Worm (Caenorhabditis elegans) whole organism, young adult: Measurements from ENCODE around the gene clec-80.

Experiments used
- B0261.1 ChIP-seq: sonication (generic microtip); optimal IDR thresholded peaks from 2 replicates; lab custom pipeline; 2016; ENCODE audit warnings: mild to moderate bottlenecking, missing genetic modification characterization, moderate library complexity, missing compliant biosample characterization
- F22D6.2 ChIP-seq: sonication (generic microtip); optimal IDR thresholded peaks from 2 replicates; lab custom pipeline; 2016; ENCODE audit warnings: mild to moderate bottlenecking, missing genetic modification characterization, missing compliant biosample characterization
- F39B2.1 ChIP-seq: fragments of 200-800 bp; sonication (Bioruptor generic); IDR thresholded peaks from 2 replicates; pipeline ENCODE4 v1.3.6; 2022; ENCODE audit warnings: missing genetic modification reagents, missing genetic modification characterization, missing compliant biosample characterization
- F49E8.2 ChIP-seq: sonication (generic microtip); optimal IDR thresholded peaks from 3 replicates; lab custom pipeline; 2017; ENCODE audit warnings: missing genetic modification characterization, mild to moderate bottlenecking, missing compliant biosample characterization, antibody characterized with exemption, moderate library complexity; ENCODE audit not compliant: insufficient read depth
- F52B5.7 ChIP-seq: sonication (generic microtip); optimal IDR thresholded peaks from 2 replicates; lab custom pipeline; 2016; ENCODE audit warnings: mild to moderate bottlenecking, missing genetic modification characterization, missing compliant biosample characterization
- K11D2.4 ChIP-seq: fragments of 200-800 bp; sonication (Bioruptor generic); IDR thresholded peaks from 2 replicates; pipeline ENCODE4 v1.3.6; 2022; ENCODE audit warnings: missing genetic modification reagents, missing genetic modification characterization, missing compliant biosample characterization
- Y56A3A.18 ChIP-seq: fragments of 200-800 bp; sonication (Bioruptor generic); IDR thresholded peaks from 2 replicates; pipeline ENCODE4 v1.3.6; 2022; ENCODE audit warnings: missing genetic modification reagents, missing genetic modification characterization, missing compliant biosample characterization
- aptf-2 ChIP-seq: fragments of 200-800 bp; sonication (Bioruptor generic); conservative IDR thresholded peaks from 2 replicates; pipeline ENCODE4 v1.3.6; 2022; ENCODE audit warnings: missing genetic modification reagents, missing genetic modification characterization, missing compliant biosample characterization
- attf-5 ChIP-seq: fragments of 200-800 bp; sonication (Bioruptor generic); optimal IDR thresholded peaks from 2 replicates; lab custom pipeline; 2018; ENCODE audit warnings: mild to moderate bottlenecking, missing genetic modification characterization, missing compliant biosample characterization
- cebp-1 ChIP-seq, 2 experiments: fragments of 200-800 bp in 1 of 2; sonication (Bioruptor generic) in 1 of 2; sonication (generic microtip) in 1 of 2; IDR thresholded peaks in 1 of 2; optimal IDR thresholded peaks in 1 of 2; 2 replicates each; pipeline versions ENCODE4 v1.3.6 to Lab custom; 2017 to 2022; ENCODE audit warnings: missing compliant biosample characterization in 2 of 2, missing genetic modification characterization in 2 of 2, mild to moderate bottlenecking in 1 of 2, missing genetic modification reagents in 1 of 2, moderate library complexity in 1 of 2
- cebp-2 ChIP-seq: fragments of 200-800 bp; sonication (Bioruptor generic); IDR thresholded peaks from 2 replicates; pipeline ENCODE4 v1.3.6; 2022; ENCODE audit warnings: missing genetic modification characterization, missing compliant biosample characterization
- ceh-27 ChIP-seq: fragments of 200-800 bp; sonication (Bioruptor generic); optimal IDR thresholded peaks from 2 replicates; lab custom pipeline; 2018; ENCODE audit warnings: mild to moderate bottlenecking, missing genetic modification characterization, moderate library complexity, missing compliant biosample characterization
- ceh-79 ChIP-seq: sonication (generic microtip); optimal IDR thresholded peaks from 2 replicates; lab custom pipeline; 2017; ENCODE audit warnings: mild to moderate bottlenecking, missing genetic modification characterization, missing compliant biosample characterization
- dpff-1 ChIP-seq: sonication (generic microtip); optimal IDR thresholded peaks from 2 replicates; lab custom pipeline; 2017; ENCODE audit warnings: mild to moderate bottlenecking, missing genetic modification characterization, missing compliant biosample characterization
- dpl-1 ChIP-seq: fragments of 150-350 bp; optimal IDR thresholded peaks from 2 replicates; lab custom pipeline; 2014; ENCODE audit warnings: missing biosample characterization, missing genetic modification reagents, missing genetic modification characterization
- ekl-4 ChIP-seq: fragments of 200-800 bp; sonication (Bioruptor generic); IDR thresholded peaks from 2 replicates; pipeline ENCODE4 v1.3.6; 2022; ENCODE audit warnings: missing genetic modification reagents, missing genetic modification characterization, missing compliant biosample characterization
- fkh-3 ChIP-seq: sonication (generic microtip); optimal IDR thresholded peaks from 2 replicates; lab custom pipeline; 2016; ENCODE audit warnings: mild to moderate bottlenecking, missing genetic modification characterization, missing compliant biosample characterization
- hmg-1.2 ChIP-seq: fragments of 200-800 bp; sonication (Bioruptor generic); IDR thresholded peaks from 2 replicates; pipeline ENCODE4 v1.3.6; 2022; ENCODE audit warnings: missing genetic modification reagents, missing genetic modification characterization, missing compliant biosample characterization
- lsy-27 ChIP-seq: sonication (generic microtip); optimal IDR thresholded peaks from 2 replicates; lab custom pipeline; 2017; ENCODE audit warnings: missing genetic modification characterization, mild to moderate bottlenecking, missing compliant biosample characterization, antibody characterized with exemption, missing genotype, borderline replicate concordance; ENCODE audit not compliant: insufficient read depth
- madf-3 ChIP-seq: fragments of 200-800 bp; sonication (Bioruptor generic); IDR thresholded peaks from 2 replicates; pipeline ENCODE4 v1.3.6; 2022; ENCODE audit warnings: missing genetic modification reagents, missing genetic modification characterization, missing compliant biosample characterization
- mxl-1 ChIP-seq: sonication (generic microtip); optimal IDR thresholded peaks from 2 replicates; lab custom pipeline; 2016; ENCODE audit warnings: missing genetic modification characterization, missing compliant biosample characterization
- nhr-120 ChIP-seq: fragments of 200-800 bp; sonication (Bioruptor generic); IDR thresholded peaks from 2 replicates; pipeline ENCODE4 v1.3.6; 2022; ENCODE audit warnings: missing genetic modification characterization, missing compliant biosample characterization
- nhr-80 ChIP-seq: sonication (generic microtip); optimal IDR thresholded peaks from 2 replicates; lab custom pipeline; 2016; ENCODE audit warnings: missing genetic modification characterization, missing compliant biosample characterization
- pbrm-1 ChIP-seq: fragments of 200-800 bp; sonication (Bioruptor generic); IDR thresholded peaks from 2 replicates; pipeline ENCODE4 v1.3.6; 2022; ENCODE audit warnings: missing genetic modification reagents, missing genetic modification characterization, missing compliant biosample characterization
- rec-8 ChIP-seq, 2 experiments: sonication (generic microtip); optimal IDR thresholded peaks; 2 replicates each; lab custom pipeline; 2016; ENCODE audit warnings: mild to moderate bottlenecking in 2 of 2, missing genetic modification characterization in 2 of 2, missing genetic modification reagents in 2 of 2, missing genotype in 2 of 2, missing biosample characterization in 1 of 2, missing compliant biosample characterization in 1 of 2, moderate library complexity in 1 of 2
- snpc-1.1 ChIP-seq: sonication (generic microtip); optimal IDR thresholded peaks from 2 replicates; lab custom pipeline; 2017; ENCODE audit warnings: missing genetic modification characterization, mild to moderate bottlenecking, missing compliant biosample characterization, antibody characterized with exemption, moderate library complexity, missing genotype, missing genetic modification reagents; ENCODE audit not compliant: insufficient read depth
- snpc-1.3 ChIP-seq: sonication (generic microtip); optimal IDR thresholded peaks from 2 replicates; lab custom pipeline; 2017; ENCODE audit warnings: missing genetic modification characterization, mild to moderate bottlenecking, missing compliant biosample characterization, antibody characterized with exemption, moderate library complexity, missing genotype, missing genetic modification reagents; ENCODE audit not compliant: insufficient read depth
- snpc-4 ChIP-seq, 5 experiments: fragments of 150-350 bp in 1 of 5; sonication (generic microtip) in 4 of 5; optimal IDR thresholded peaks; 2 replicates each; lab custom pipeline; 2014 to 2018; ENCODE audit warnings: missing genetic modification characterization in 5 of 5, missing biosample characterization in 3 of 5, antibody characterized with exemption in 2 of 5, mild to moderate bottlenecking in 2 of 5, missing compliant biosample characterization in 2 of 5, missing genotype in 2 of 5, moderate library complexity in 2 of 5, missing genetic modification reagents in 1 of 5
- unc-62 ChIP-seq: fragments of 150-350 bp; optimal IDR thresholded peaks from 2 replicates; lab custom pipeline; 2014; ENCODE audit warnings: missing biosample characterization, missing genetic modification reagents, missing genetic modification characterization
- xnd-1 ChIP-seq: sonication (generic microtip); optimal IDR thresholded peaks from 2 replicates; lab custom pipeline; 2016; ENCODE audit warnings: missing genotype, missing genetic modification reagents, missing genetic modification characterization, missing compliant biosample characterization
- zfh-2 ChIP-seq: fragments of 200-800 bp; sonication (Bioruptor generic); conservative IDR thresholded peaks from 2 replicates; pipeline ENCODE4 v1.3.6; 2022; ENCODE audit warnings: missing genetic modification reagents, missing genetic modification characterization, missing compliant biosample characterization
- ztf-26 ChIP-seq: sonication (generic microtip); optimal IDR thresholded peaks from 2 replicates; lab custom pipeline; 2017; ENCODE audit warnings: missing genetic modification characterization, missing compliant biosample characterization
- ztf-28 ChIP-seq: fragments of 200-800 bp; sonication (Bioruptor generic); IDR thresholded peaks from 2 replicates; pipeline ENCODE4 v1.3.6; 2022; ENCODE audit warnings: missing genetic modification reagents, missing genetic modification characterization, missing compliant biosample characterization
- ztf-3 ChIP-seq: fragments of 200-800 bp; sonication (Bioruptor generic); optimal IDR thresholded peaks from 2 replicates; lab custom pipeline; 2018; ENCODE audit warnings: mild to moderate bottlenecking, missing genetic modification characterization, missing compliant biosample characterization

Gene clec-80

ce11 chrIV:2846264-2846663, 22.7 kb downstream of the clec-80 start, which contains the start of gene Y54G2A.40:
Gene Y54G2A.40 (plus strand): TSS chrIV:2846476.
- TF ChIP-seq hmg-1.2 (GFP tag; lab: Robert Waterston, UW) (peak; percentile 58), attf-5 (GFP tag; lab: Kevin White, UChicago) (peak; percentile 55), nhr-80 (tag; lab: Kevin White, UChicago) (peak; percentile 6), ztf-3 (no peak)
- TF ChIP-seq, all 124 proteins: peak for 3

DNA sequence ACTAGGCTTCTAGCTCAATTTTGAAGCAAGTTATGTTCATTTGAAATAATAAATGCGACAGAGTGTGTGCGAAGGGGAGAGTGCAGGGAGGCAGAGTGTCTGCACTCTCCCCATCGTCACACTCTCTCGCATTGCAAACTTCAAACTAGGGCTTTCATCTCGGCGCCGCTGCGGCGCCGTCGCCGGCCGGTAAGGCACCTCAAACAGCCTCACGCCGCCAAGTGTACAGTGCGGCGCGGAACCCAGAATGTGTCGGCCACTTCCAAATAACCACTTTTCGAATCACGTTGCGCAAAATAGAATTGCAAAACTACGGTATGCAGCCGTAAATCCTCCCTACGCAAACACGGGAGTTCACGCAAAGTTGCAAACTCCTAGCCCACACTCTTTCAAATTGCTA, 25.7 kb downstream of the clec-80 start:
- TF ChIP-seq ceh-27 (GFP tag; lab: Kevin White, UChicago) (no peak), zfh-2 (GFP tag; lab: Robert Waterston, UW) (peak; percentile 64), cebp-2 (GFP tag; lab: Robert Waterston, UW) (0 out of 2 replicates have a peak, but pooled peaks have one; percentile 26), F22D6.2 (tag; lab: Kevin White, UChicago) (no peak), snpc-4 (GFP tag; optimal IDR thresholded peaks at IDR 0.05; lab: Kevin White, UChicago) (no peak), snpc-4 (tag; optimal IDR thresholded peaks at IDR 0.05; lab: Kevin White, UChicago) (peak in 1 of 4 experiments; percentile 78)

DNA sequence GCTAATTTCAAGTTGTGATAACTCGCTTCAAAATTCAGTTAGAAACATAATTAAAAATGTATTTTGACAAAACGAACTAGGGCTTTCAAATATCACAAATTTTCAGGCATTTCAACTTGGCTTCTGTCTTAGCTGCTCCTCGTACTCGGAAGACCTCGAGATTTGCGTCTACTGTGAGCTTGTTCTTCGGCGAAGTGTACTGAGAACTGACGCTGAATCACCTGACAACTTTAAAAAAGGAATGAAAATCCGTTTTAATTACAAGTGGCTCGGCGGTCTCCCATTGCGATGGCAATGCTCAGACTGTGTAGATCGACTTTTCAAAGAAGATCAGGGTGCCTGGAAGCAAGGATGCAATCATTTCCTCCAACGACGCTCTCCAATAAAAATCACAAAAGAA, 27.0 kb downstream of the clec-80 start, which contains the start of gene clec-85:
Gene clec-85, plus strand, starts transcription at position 301 of the 400 bp plus-strand sequence.
- TF ChIP-seq dpff-1 (no peak), F49E8.2 (no peak), nhr-80 (tag; lab: Kevin White, UChicago) (no peak), pbrm-1 (GFP tag; lab: Robert Waterston, UW) (no peak), madf-3 (GFP tag; lab: Robert Waterston, UW) (no peak), unc-62 (GFP tag; lab: Kevin White, UChicago) (no peak), cebp-1 (GFP tag; IDR thresholded peaks at IDR 0.05; lab: Robert Waterston, UW) (no peak), cebp-1 (tag; optimal IDR thresholded peaks at IDR 0.05; lab: Kevin White, UChicago) (no peak), mxl-1 (tag; lab: Kevin White, UChicago) (no peak), K11D2.4 (GFP tag; lab: Robert Waterston, UW) (no peak), attf-5 (GFP tag; lab: Kevin White, UChicago) (no peak), hmg-1.2 (GFP tag; lab: Robert Waterston, UW) (no peak), F52B5.7 (no peak)

DNA sequence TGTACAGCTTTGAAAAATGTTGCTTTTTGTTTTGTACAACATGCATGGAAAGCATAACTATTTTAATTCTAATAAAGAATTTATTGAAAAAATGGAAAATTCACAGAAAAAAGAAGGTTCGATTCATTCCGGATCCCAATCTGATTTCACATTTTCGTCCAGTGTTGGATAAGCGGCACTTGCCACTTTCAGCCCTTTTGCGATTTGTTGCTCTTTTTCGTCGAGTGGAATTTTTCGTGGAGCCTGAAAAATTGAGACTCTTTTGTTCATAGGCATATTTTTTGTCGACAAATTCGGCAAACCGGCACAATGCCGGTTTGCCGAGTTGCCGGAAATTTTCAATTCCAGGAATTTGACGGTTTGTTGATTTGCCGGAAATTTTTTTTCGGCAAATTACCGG, 28.1 kb downstream of the clec-80 start:
- TF ChIP-seq B0261.1 (tag; lab: Kevin White, UChicago) (no peak), rec-8 (tag; optimal IDR thresholded peaks at IDR 0.05; lab: Kevin White, UChicago) (no peak), fkh-3 (tag; lab: Kevin White, UChicago) (no peak), F39B2.1 (GFP tag; lab: Robert Waterston, UW) (no peak), snpc-1.1 (tag; lab: Kevin White, UChicago) (no peak), snpc-1.3 (no peak), ztf-28 (GFP tag; lab: Robert Waterston, UW) (no peak), dpl-1 (GFP tag; lab: Kevin White, UChicago) (no peak), xnd-1 (no peak), ekl-4 (GFP tag; lab: Robert Waterston, UW) (no peak), nhr-120 (GFP tag; lab: Robert Waterston, UW) (no peak), ztf-26 (tag; lab: Kevin White, UChicago) (no peak), ceh-79 (tag; lab: Kevin White, UChicago) (no peak), Y56A3A.18 (GFP tag; lab: Robert Waterston, UW) (no peak), lsy-27 (tag; lab: Kevin White, UChicago) (no peak), aptf-2 (GFP tag; lab: Robert Waterston, UW) (no peak)
